Fruit fly (Drosophila melanogaster): Measurements from ENCODE around the gene CG9988.

CG9988 gene

dm6 chr3R:28687969-28688368 lies 51.8 kb downstream of the CG9988 start:
- TF ChIP-seq Mnt (GFP tag; optimal IDR thresholded peaks at IDR 0.05) (no peak), ovo (GFP tag; optimal IDR thresholded peaks at IDR 0.05) (no peak), kay (GFP tag; ENCODE audit: borderline replicate concordance) (no peak), toe (GFP tag; optimal IDR thresholded peaks at IDR 0.05) (no peak), Hr96 (GFP tag; optimal IDR thresholded peaks at IDR 0.05) (no peak), CG5204 (GFP tag; optimal IDR thresholded peaks at IDR 0.05) (no peak), Clk (GFP tag; optimal IDR thresholded peaks at IDR 0.05) (no peak), CG11617 (GFP tag; optimal IDR thresholded peaks at IDR 0.05) (no peak), cnc (optimal IDR thresholded peaks at IDR 0.05) (no peak), cic (GFP tag; optimal IDR thresholded peaks at IDR 0.05) (no peak), CG7045 (GFP tag; optimal IDR thresholded peaks at IDR 0.05) (no peak)

All from whole organism, adult.